Fruit fly (Drosophila melanogaster) S2 (cell line): Measurements from ENCODE around the gene CG43318.

Experiments
- CG8478 ChIP-seq: fragments of >200 bp; optimal IDR thresholded peaks from 2 replicates; lab custom pipeline; 2018
- CTCF ChIP-seq, 2 experiments: fragments of >200 bp; optimal IDR thresholded peaks; 2 replicates each; lab custom pipeline; 2018

DNA sequence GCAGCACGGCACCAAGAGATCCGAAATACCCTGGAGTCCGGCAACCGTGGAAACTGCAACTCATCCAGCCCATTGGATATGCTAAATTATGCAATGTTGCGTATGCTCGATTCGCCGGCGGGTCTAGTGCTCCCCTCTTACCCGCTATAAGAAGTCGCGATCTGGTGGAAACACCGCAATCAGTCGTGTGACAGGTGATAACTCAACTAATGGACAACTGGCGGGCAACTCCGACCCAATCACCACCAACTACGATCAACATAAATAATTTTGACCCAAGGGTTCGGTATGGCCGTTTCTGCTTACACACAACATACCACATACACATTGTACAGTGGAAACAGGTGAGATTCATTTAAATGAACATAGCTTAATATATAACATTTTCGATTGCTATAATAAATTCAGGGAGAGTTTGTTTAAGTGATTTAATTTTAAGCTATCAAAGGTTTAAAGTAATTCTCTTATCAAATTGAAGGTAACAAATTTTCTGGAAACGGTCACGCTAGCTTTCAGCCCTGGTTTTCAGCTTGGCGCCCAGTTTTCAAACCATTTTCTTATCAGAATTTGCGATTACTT, 24.0 kb upstream of the CG43318 start, which contains the start of gene Hmt-1:
- no peak for TF ChIP-seq CG8478 (lab: Kevin White, UChicago)
- TF ChIP-seq CTCF (optimal IDR thresholded peaks at IDR 0.05; lab: Kevin White, UChicago) = no peak
